Worm (Caenorhabditis elegans) whole organism, dauer: ENCODE results near the gene ndab-1.
"Not testable (repeated sequence)": the region's sequence is repeated elsewhere in the genome, so short reads cannot be mapped to it uniquely, and the experiment has no call there.

Experiments
- unc-62 ChIP-seq: sonication (generic microtip); optimal IDR thresholded peaks from 2 replicates; lab custom pipeline; 2017; ENCODE audit warnings: missing biosample characterization, missing genetic modification reagents, missing genetic modification characterization

The ndab-1 gene

DNA sequence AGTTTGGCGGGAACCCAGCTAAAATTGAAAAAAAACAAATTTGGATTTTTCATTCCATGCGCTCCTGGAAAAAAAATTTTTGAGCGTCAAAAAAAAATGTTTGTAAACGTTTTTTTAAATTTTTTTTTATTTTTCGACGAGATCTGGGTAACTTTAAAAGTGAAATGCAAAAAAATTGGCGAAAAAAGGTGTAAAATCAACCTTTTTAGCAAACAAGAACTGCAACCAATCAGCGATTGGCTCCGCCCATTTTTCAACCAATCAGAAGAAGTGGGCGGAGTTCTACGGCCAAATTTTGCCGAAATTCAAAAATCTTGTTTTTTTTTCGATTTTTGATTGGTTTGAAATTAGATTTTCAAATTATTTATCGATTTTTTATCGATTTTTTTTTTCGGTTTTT, 20.0 kb downstream of the ndab-1 start:
- TF ChIP-seq unc-62 (GFP tag; lab: Kevin White, UChicago), result no peak

DNA sequence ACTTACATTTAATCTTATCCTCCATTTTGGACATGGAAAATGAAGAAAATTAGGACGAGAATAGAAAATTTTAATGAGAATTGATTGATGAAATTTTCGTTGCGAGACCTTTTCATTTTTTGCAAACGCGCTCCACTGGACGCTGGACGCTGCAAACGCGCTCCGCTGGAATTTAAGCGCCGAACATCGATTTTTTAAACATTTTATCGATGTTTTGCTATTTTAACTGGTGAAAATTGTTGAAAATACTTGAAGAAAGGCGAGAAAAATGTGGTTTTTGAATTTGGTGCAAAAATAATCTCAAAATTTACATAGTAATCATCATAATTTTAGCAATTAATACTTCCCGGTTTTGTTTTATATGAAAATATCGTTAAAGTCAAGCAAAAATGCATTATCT, 22.6 kb downstream of the ndab-1 start, which contains the start of gene Y56A3A.41:
Gene Y56A3A.41 (minus strand): TSS at position 101 of the 400 bp plus-strand sequence.
- TF ChIP-seq unc-62 (GFP tag; lab: Kevin White, UChicago), result no peak

DNA sequence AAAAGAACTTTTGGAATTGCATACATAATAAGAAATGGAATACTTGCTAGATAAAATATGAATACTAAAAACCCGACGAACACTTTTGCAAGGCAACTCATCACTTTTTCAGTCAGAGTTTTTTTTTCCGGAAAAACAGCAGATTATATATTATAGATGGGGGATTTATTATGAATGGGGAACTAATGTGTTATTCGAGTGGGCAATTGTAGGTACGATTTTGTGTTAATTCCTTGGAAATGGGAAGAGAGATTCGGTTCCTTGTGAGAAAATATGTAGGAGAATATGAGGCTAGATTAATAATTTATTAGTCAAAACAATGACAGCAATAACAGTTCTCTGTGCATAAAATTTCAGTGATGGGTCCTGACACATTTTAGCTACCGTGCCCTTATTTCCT, 24.2 kb downstream of the ndab-1 start, which contains the start of gene faah-5:
Gene faah-5 (minus strand): TSS at position 101 of the 400 bp plus-strand sequence.
- TF ChIP-seq unc-62 (GFP tag; lab: Kevin White, UChicago), result no peak

DNA sequence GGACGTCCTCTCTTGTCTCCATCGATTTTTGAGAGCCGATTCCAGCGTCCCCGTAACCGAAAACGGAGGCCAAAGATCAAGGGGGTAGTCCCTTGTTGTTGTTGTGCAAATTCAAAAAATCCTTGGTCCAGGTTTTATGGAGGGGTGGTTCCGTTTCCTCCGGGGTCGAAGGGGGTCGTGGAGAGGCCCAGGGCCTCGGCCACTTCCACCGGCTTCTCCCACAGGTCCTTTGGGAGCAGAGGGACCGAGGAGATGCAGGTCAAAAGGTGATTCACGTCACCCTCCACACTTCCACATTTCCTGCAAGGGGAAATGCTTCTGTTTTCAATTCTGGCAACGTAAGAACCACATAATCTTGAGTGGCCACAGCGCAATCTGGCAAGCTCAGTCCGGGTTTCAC, 31.8 kb downstream of the ndab-1 start, which contains the start of gene fbxb-22:
Gene fbxb-22 (minus strand): TSS at position 61 of the 400 bp plus-strand sequence.
- not testable (repeated sequence) for TF ChIP-seq unc-62 (GFP tag; lab: Kevin White, UChicago)

DNA sequence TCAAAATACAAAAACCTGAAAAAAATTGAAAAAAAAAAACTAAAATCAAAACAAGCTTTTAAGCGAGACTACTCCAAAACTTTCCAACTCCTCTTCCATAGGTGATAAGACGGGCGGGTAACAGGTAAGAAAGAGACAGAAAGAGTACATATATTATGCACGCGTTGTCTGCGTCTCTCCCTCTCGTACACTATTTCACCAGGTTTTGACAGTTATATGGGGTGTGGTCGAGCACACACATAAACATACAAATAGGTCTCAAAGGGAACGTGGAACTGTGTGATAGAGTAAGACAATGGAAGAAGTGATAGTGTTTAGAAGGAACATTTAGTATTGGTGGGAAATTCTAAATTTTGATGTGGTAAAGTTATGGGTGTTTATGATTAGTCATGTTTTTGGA, 34.0 kb downstream of the ndab-1 start:
- no peak for TF ChIP-seq unc-62 (GFP tag; lab: Kevin White, UChicago)

DNA sequence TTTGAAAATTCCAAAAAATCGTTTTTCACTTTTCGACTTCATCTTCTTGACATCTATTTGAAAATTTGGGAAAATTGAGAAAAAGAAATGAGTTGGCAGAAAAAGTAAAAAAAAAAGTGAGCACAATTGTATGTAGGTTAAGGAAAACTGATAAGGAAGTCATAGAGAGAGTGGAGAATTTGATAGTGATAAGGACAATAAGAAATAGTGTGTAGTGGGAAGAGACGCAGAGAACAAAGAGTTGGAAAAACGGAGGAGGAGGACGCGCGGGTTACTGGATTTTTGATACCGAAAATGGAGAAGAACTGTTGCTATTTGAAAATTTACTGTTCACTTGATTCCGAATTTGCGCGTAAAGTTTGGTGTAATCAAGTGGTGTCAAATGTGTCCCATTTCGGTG, 36.8 kb downstream of the ndab-1 start, which contains the start of gene Y56A3A.6:
Gene Y56A3A.6 (minus strand): TSS at position 53 of the 400 bp plus-strand sequence.
- no peak for TF ChIP-seq unc-62 (GFP tag; lab: Kevin White, UChicago)

DNA sequence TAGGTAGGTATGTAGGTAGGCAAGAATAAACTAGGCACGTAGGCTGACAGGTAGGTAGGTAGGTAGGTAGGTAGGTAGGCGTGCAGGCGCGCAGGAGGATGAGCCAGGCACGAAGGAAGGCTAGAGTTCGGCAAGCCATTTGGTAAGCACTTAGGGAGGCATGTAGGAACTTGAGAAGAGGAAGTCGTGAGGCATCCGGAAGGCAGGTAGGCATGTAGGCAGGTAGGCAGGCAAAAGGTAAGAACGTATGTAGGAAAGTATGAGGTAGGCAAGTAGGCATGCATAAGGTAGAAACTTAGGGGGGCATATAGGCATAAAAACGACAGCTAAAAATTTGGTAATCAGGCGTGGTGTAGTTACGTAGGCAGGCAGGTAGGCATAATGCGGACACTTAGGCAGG, 39.4 kb downstream of the ndab-1 start:
- no peak for TF ChIP-seq unc-62 (GFP tag; lab: Kevin White, UChicago)

DNA sequence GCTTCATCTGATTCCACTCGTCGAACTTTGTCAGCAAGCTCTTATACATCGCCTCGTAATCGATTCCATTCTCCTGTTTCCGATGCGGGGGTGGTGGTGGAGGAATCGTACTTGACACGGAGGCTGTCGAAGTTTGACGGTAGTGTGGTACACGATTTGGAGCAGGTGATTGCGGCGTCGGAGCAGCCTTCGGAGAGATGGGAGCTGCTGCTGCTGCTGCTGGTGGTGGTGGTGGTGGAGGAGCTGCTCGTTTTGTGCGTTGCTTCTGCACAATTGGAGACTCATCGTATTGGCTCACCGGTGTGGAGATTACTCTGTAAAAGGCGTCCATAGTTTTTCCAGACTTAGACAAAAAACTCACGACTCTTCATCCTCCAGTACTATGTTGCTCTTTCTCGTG, 41.3 kb downstream of the ndab-1 start:
- no peak for TF ChIP-seq unc-62 (GFP tag; lab: Kevin White, UChicago)

DNA sequence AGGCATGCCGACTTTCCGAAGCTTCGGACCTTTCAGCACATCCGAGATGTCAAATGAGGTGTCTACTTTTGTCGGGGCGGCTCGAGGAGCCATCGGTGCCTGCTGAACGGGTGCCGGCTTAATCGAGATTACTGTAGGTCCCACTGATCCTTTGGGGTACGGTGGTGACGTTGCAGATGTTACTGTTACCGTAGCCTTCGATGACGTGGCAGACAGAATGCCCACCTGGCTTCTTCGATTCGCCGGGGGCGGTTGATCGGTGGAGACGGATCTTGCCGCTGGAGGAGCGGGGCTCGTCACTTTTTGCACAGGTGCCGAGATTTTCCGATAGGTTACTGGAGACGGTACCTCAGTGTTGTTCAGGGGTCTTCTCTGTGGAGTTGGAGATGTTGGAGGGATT, 43.9 kb downstream of the ndab-1 start:
- no peak for TF ChIP-seq unc-62 (GFP tag; lab: Kevin White, UChicago)

DNA sequence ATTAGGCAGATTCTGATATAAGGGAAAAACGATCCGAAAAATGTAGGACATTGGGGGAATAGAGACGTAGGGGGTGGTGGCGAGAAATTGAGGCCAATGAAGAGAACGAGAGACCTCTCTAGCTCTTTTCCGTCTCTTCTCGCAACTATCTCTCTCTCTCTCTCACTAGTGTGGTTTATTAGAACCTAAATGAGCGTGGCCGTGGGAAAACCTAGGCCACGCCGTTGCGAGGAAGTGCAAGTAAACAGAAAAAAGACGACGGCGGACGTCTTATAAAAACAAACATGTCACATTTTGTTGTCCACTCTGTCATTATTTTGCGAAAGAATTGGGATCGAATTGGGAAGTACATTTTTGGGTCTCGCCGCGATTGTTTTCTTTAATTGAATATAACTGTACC, 45.5 kb downstream of the ndab-1 start:
- TF ChIP-seq unc-62 (GFP tag; lab: Kevin White, UChicago), result no peak

DNA sequence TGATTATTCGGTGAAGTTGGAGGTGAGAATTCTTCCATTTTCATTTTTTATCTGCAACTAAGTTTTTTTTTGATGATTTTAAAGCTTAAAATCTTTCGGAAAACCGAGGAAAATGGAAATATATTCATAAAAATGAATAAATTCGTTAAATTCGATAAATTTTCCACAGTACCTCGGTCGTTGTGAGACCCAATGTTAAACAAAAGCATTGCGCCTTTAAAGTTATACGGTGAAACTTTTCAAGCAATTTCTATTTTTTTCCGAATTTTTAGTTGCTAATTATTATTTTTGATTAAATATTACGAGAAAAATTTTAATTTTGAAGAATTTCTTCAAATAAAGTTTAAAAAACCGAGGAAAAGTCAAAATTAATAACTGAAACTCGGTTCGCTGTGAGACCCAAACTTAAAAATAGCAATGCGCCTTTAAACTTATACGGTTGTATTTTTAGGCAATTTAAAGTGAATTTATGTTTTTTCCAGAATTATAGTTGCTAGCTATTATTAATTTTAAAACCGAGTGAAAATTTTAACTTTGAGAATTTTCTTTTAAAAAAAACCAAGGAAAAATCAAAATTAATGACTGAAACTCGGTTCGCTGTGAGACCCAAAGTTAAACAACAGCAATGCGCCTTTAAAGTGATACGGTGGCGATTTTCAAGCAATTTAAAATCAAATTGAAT, 46.1 kb downstream of the ndab-1 start, which contains the start of gene taf-12:
Gene taf-12 (minus strand): TSS at position 51 of the 682 bp plus-strand sequence.
- TF ChIP-seq unc-62 (GFP tag; lab: Kevin White, UChicago), result no peak

DNA sequence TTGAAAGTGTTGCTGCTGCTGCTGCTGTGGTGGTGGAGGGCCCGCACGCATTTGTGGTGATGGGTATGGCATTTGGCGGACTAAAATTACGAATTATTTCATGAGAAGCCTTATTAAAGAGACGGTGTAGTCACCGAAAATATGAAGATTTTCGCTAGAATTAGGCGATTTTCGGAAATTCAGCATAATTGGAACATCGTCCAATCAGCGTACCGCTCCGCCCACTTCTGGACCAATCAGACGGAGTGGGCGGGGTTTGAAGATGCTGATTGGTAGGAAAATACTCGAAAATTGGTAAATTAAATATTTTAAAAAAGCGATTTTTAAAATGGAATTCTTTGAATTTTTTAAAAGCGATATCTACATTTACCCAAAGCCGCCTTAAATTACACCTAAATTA, 49.4 kb downstream of the ndab-1 start:
- TF ChIP-seq unc-62 (GFP tag; lab: Kevin White, UChicago), result no peak
